Fruit fly (Drosophila melanogaster) whole organism, embryonic: Measurements from ENCODE around the gene CG42835.

Experiments
- CG1602 ChIP-seq: fragments of 200-800 bp; sonication (Bioruptor generic); optimal IDR thresholded peaks from 3 replicates; lab custom pipeline; 2016; ENCODE audit warnings: missing biosample characterization, missing genetic modification characterization
- CG16779 ChIP-seq: fragments of 200-800 bp; sonication (Bioruptor generic); IDR thresholded peaks from 2 replicates; pipeline ENCODE4 v1.3.6; 2022; ENCODE audit warnings: missing biosample characterization, missing genetic modification characterization
- abd-A ChIP-seq: fragments of 200-800 bp; sonication (Bioruptor generic); optimal IDR thresholded peaks from 3 replicates; lab custom pipeline; 2019; ENCODE audit warnings: missing biosample characterization, mild to moderate bottlenecking, missing genetic modification characterization, moderate library complexity
- ac ChIP-seq: fragments of 200-800 bp; sonication (Bioruptor generic); optimal IDR thresholded peaks from 3 replicates; lab custom pipeline; 2017; ENCODE audit warnings: missing biosample characterization, mild to moderate bottlenecking, missing genetic modification characterization
- dpn ChIP-seq, 2 experiments: fragments of 200-800 bp; sonication (Bioruptor generic); optimal IDR thresholded peaks; 3 replicates each; lab custom pipeline; 2016; ENCODE audit warnings: missing biosample characterization in 2 of 2, missing genetic modification characterization in 2 of 2
- jumu ChIP-seq: fragments of 200-800 bp; sonication (Bioruptor generic); optimal IDR thresholded peaks from 3 replicates; lab custom pipeline; 2016; ENCODE audit warnings: missing biosample characterization, missing genetic modification characterization

DNA sequence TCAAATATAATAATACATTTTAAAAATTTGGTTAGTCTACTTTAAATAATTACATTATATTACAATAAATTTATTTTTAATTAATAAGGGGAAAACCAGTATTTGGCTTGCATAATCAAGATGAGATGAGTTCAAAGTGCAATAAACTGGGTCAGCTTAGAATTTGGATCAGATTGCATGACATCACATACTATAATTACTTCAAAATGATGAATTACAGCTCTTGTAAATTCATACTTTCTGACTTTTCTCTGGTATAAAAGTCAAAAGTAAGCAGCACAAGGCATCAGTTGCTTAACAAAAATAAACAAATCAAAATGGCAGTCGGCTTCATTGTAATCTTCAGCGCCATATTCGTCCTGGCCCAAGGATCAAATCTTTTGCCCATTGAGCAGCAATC, 3.3 kb upstream of the CG42835 start, which contains the start of gene CG33333:
- no peak for TF ChIP-seq CG16779 (GFP tag; lab: Robert Waterston, UW)
- TF ChIP-seq CG1602 (GFP tag; lab: Kevin White, UChicago): no peak
- no peak for TF ChIP-seq dpn (GFP tag; optimal IDR thresholded peaks at IDR 0.05; lab: Kevin White, UChicago)
- no peak for TF ChIP-seq ac (GFP tag; lab: Kevin White, UChicago)
- TF ChIP-seq jumu: no peak
- TF ChIP-seq abd-A: no peak
